Fruit fly (Drosophila melanogaster) whole organism, embryonic: Measurements from ENCODE around the gene Cont.

ENCODE experiments used
- Abd-B ChIP-seq: fragments of 200-800 bp; sonication (Bioruptor generic); optimal IDR thresholded peaks from 2 replicates; lab custom pipeline; 2018; ENCODE audit warnings: missing biosample characterization, mild to moderate bottlenecking, missing genetic modification characterization, moderate library complexity
- Adf1 ChIP-seq: fragments of 200-800 bp; sonication (Bioruptor generic); IDR thresholded peaks from 2 replicates; pipeline ENCODE4 v1.3.6; 2022; ENCODE audit warnings: missing biosample characterization, missing genetic modification characterization
- BEAF-32 ChIP-seq: fragments of 200-800 bp; sonication (Bioruptor generic); optimal IDR thresholded peaks from 3 replicates; lab custom pipeline; 2017; ENCODE audit warnings: missing biosample characterization, missing genetic modification characterization, mild to moderate bottlenecking, moderate library complexity, missing genetic modification reagents
- BtbVII ChIP-seq: fragments of 200-800 bp; sonication (Bioruptor generic); optimal IDR thresholded peaks from 3 replicates; lab custom pipeline; 2017; ENCODE audit warnings: missing biosample characterization, mild to moderate bottlenecking, missing genetic modification characterization
- CG10959 ChIP-seq: fragments of 200-800 bp; sonication (Bioruptor generic); IDR thresholded peaks from 2 replicates; pipeline ENCODE4 v1.3.6; 2022; ENCODE audit warnings: missing biosample characterization, missing genetic modification characterization
- CG11398 ChIP-seq: fragments of 200-800 bp; sonication (Bioruptor generic); optimal IDR thresholded peaks from 2 replicates; lab custom pipeline; 2016; ENCODE audit warnings: missing biosample characterization, missing genetic modification characterization
- CG13287 ChIP-seq: fragments of 200-800 bp; sonication (Bioruptor generic); IDR thresholded peaks from 2 replicates; pipeline ENCODE4 v1.3.6; 2022; ENCODE audit warnings: missing biosample characterization, missing genetic modification characterization; ENCODE audit not compliant: partially characterized antibody
- CG13624 ChIP-seq: fragments of 200-800 bp; sonication (Bioruptor generic); optimal IDR thresholded peaks from 2 replicates; lab custom pipeline; 2016; ENCODE audit warnings: missing biosample characterization, missing genetic modification characterization
- CG15011 ChIP-seq: fragments of 200-800 bp; sonication (Bioruptor generic); optimal IDR thresholded peaks from 3 replicates; lab custom pipeline; 2018; ENCODE audit warnings: missing biosample characterization, mild to moderate bottlenecking, missing genetic modification characterization
- CG15479 ChIP-seq: fragments of 200-800 bp; sonication (Bioruptor generic); optimal IDR thresholded peaks from 3 replicates; lab custom pipeline; 2019; ENCODE audit warnings: missing biosample characterization, mild to moderate bottlenecking, missing genetic modification characterization, moderate library complexity
- CG16813 ChIP-seq: fragments of 200-800 bp; sonication (Bioruptor generic); IDR thresholded peaks from 3 replicates; pipeline ENCODE4 v1.3.6; 2022; ENCODE audit warnings: missing biosample characterization, missing genetic modification characterization; ENCODE audit not compliant: partially characterized antibody
- CG16863 ChIP-seq: fragments of 200-800 bp; sonication (Bioruptor generic); optimal IDR thresholded peaks from 3 replicates; lab custom pipeline; 2016; ENCODE audit warnings: missing biosample characterization, missing genetic modification characterization
- CG2199 ChIP-seq: fragments of 200-800 bp; sonication (Bioruptor generic); IDR thresholded peaks from 3 replicates; pipeline ENCODE4 v1.3.6; 2022; ENCODE audit warnings: missing biosample characterization, missing genetic modification characterization
- CG2889 ChIP-seq: fragments of 200-800 bp; sonication (Bioruptor generic); IDR thresholded peaks from 3 replicates; pipeline ENCODE4 v1.3.6; 2022; ENCODE audit warnings: missing biosample characterization, missing genetic modification characterization
- CG32767 ChIP-seq: fragments of 200-800 bp; sonication (Bioruptor generic); IDR thresholded peaks from 2 replicates; pipeline ENCODE4 v1.3.6; 2022; ENCODE audit warnings: missing biosample characterization, missing genetic modification characterization
- CG34422 ChIP-seq: fragments of 200-800 bp; sonication (Bioruptor generic); IDR thresholded peaks from 3 replicates; pipeline ENCODE4 v1.3.6; 2022; ENCODE audit warnings: missing biosample characterization, missing genetic modification characterization
- CG4617 ChIP-seq: fragments of 200-800 bp; sonication (Bioruptor generic); optimal IDR thresholded peaks from 3 replicates; lab custom pipeline; 2016; ENCODE audit warnings: missing biosample characterization, missing genetic modification characterization, borderline replicate concordance
- CG8089 ChIP-seq: fragments of 200-800 bp; sonication (Bioruptor generic); optimal IDR thresholded peaks from 3 replicates; lab custom pipeline; 2016; ENCODE audit warnings: missing biosample characterization, missing genetic modification characterization
- CHES-1-like ChIP-seq: fragments of 200-800 bp; sonication (Bioruptor generic); optimal IDR thresholded peaks from 2 replicates; lab custom pipeline; 2016; ENCODE audit warnings: missing biosample characterization, missing genetic modification characterization
- D ChIP-seq, 2 experiments: fragments of 200-800 bp in 1 of 2; fragments of >200 bp in 1 of 2; sonication (Bioruptor generic) in 1 of 2; optimal IDR thresholded peaks; 2 replicates in 1 of 2; 3 replicates in 1 of 2; lab custom pipeline; 2017; ENCODE audit warnings: mild to moderate bottlenecking in 1 of 2, missing biosample characterization in 1 of 2, missing genetic modification characterization in 1 of 2, missing genetic modification reagents in 1 of 2
- ERR ChIP-seq: fragments of 200-800 bp; sonication (Bioruptor generic); optimal IDR thresholded peaks from 2 replicates; lab custom pipeline; 2016; ENCODE audit warnings: missing biosample characterization, missing genetic modification characterization
- Eip74EF ChIP-seq, 2 experiments: fragments of 200-800 bp in 1 of 2; fragments of >200 bp in 1 of 2; sonication (Bioruptor generic) in 1 of 2; optimal IDR thresholded peaks; 2 replicates each; lab custom pipeline; 2017 to 2019; ENCODE audit warnings: missing biosample characterization in 2 of 2, missing genetic modification characterization in 2 of 2, mild to moderate bottlenecking in 1 of 2, moderate library complexity in 1 of 2
- GATAe ChIP-seq: fragments of 200-800 bp; sonication (Bioruptor generic); conservative IDR thresholded peaks from 2 replicates; pipeline ENCODE4 v1.3.6; 2022; ENCODE audit warnings: missing biosample characterization, missing genetic modification characterization
- Hr3 ChIP-seq: fragments of 200-800 bp; sonication (Bioruptor generic); optimal IDR thresholded peaks from 3 replicates; lab custom pipeline; 2016; ENCODE audit warnings: missing biosample characterization, missing genetic modification characterization
- Neu2 ChIP-seq: fragments of 200-800 bp; sonication (Bioruptor generic); optimal IDR thresholded peaks from 3 replicates; lab custom pipeline; 2016; ENCODE audit warnings: missing biosample characterization, missing genetic modification characterization, borderline replicate concordance
- Nf-YC ChIP-seq: fragments of 200-800 bp; optimal IDR thresholded peaks from 3 replicates; lab custom pipeline; 2019; ENCODE audit warnings: missing biosample characterization, mild to moderate bottlenecking, missing genetic modification characterization, moderate library complexity
- NfI ChIP-seq: fragments of 200-800 bp; sonication (Bioruptor generic); optimal IDR thresholded peaks from 3 replicates; lab custom pipeline; 2018; ENCODE audit warnings: missing biosample characterization, mild to moderate bottlenecking, missing genetic modification characterization, moderate library complexity
- Ptx1 ChIP-seq: fragments of 200-800 bp; sonication (Bioruptor generic); IDR thresholded peaks from 2 replicates; pipeline ENCODE4 v1.3.6; 2022; ENCODE audit warnings: missing biosample characterization, missing genetic modification characterization
- Rx ChIP-seq: fragments of 200-800 bp; sonication (Bioruptor generic); IDR thresholded peaks from 2 replicates; pipeline ENCODE4 v1.3.6; 2022; ENCODE audit warnings: missing biosample characterization, missing genetic modification characterization
- Sry-δ ChIP-seq: fragments of 200-800 bp; sonication (Bioruptor generic); optimal IDR thresholded peaks from 2 replicates; lab custom pipeline; 2016; ENCODE audit warnings: missing biosample characterization, missing genetic modification characterization
- Trl ChIP-seq, 3 experiments: fragments of >200 bp in 2 of 3; fragments of 200-800 bp in 1 of 3; sonication (Bioruptor generic) in 1 of 3; optimal IDR thresholded peaks; 2 replicates in 1 of 3; 3 replicates in 2 of 3; lab custom pipeline; 2016 to 2017; ENCODE audit warnings: missing biosample characterization in 1 of 3, missing genetic modification characterization in 1 of 3
- ap ChIP-seq: fragments of 200-800 bp; sonication (Bioruptor generic); IDR thresholded peaks from 2 replicates; pipeline ENCODE4 v1.3.6; 2022; ENCODE audit warnings: missing biosample characterization, missing genetic modification characterization
- az2 ChIP-seq: fragments of 200-800 bp; sonication (Bioruptor generic); optimal IDR thresholded peaks from 3 replicates; lab custom pipeline; 2016; ENCODE audit warnings: missing biosample characterization, missing genetic modification characterization
- bbx ChIP-seq: fragments of 200-800 bp; sonication (Bioruptor generic); IDR thresholded peaks from 2 replicates; pipeline ENCODE4 v1.3.6; 2022; ENCODE audit warnings: missing biosample characterization, missing genetic modification characterization; ENCODE audit not compliant: partially characterized antibody
- chinmo ChIP-seq: fragments of 200-800 bp; sonication (Bioruptor generic); IDR thresholded peaks from 4 replicates; pipeline ENCODE4 v1.3.6; 2022; ENCODE audit warnings: missing biosample characterization, missing genetic modification characterization; ENCODE audit not compliant: partially characterized antibody
- chn ChIP-seq: fragments of 200-800 bp; sonication (Bioruptor generic); optimal IDR thresholded peaks from 2 replicates; lab custom pipeline; 2016; ENCODE audit warnings: missing biosample characterization, missing genetic modification characterization
- fru ChIP-seq: fragments of >200 bp; optimal IDR thresholded peaks from 2 replicates; lab custom pipeline; 2017
- gsb-n ChIP-seq: fragments of 200-800 bp; sonication (Bioruptor generic); optimal IDR thresholded peaks from 3 replicates; lab custom pipeline; 2018; ENCODE audit warnings: missing biosample characterization, mild to moderate bottlenecking, missing genetic modification characterization
- h ChIP-seq: fragments of >200 bp; optimal IDR thresholded peaks from 2 replicates; lab custom pipeline; 2017
- hb ChIP-seq: fragments of 200-800 bp; sonication (Bioruptor generic); IDR thresholded peaks from 3 replicates; pipeline ENCODE4 v1.3.6; 2022; ENCODE audit warnings: missing biosample characterization, missing genetic modification characterization; ENCODE audit not compliant: partially characterized antibody
- hkb ChIP-seq, 2 experiments: fragments of 200-800 bp in 1 of 2; fragments of >200 bp in 1 of 2; sonication (Bioruptor generic) in 1 of 2; IDR thresholded peaks in 1 of 2; optimal IDR thresholded peaks in 1 of 2; 2 replicates each; pipeline versions ENCODE4 v1.3.6 to Lab custom; 2017 to 2022; ENCODE audit warnings: missing biosample characterization in 1 of 2, missing genetic modification characterization in 1 of 2
- nom ChIP-seq: fragments of 200-800 bp; sonication (Bioruptor generic); optimal IDR thresholded peaks from 2 replicates; lab custom pipeline; 2017; ENCODE audit warnings: missing biosample characterization, missing genetic modification characterization, mild to moderate bottlenecking, moderate library complexity, missing genetic modification reagents
- onecut ChIP-seq: fragments of 200-800 bp; sonication (Bioruptor generic); IDR thresholded peaks from 2 replicates; pipeline ENCODE4 v1.3.6; 2022; ENCODE audit warnings: missing biosample characterization, missing genetic modification characterization
- p53 ChIP-seq: fragments of 200-800 bp; sonication (Bioruptor generic); optimal IDR thresholded peaks from 2 replicates; lab custom pipeline; 2016; ENCODE audit warnings: missing biosample characterization, missing genetic modification characterization
- psq ChIP-seq: fragments of 200-800 bp; sonication (Bioruptor generic); optimal IDR thresholded peaks from 2 replicates; lab custom pipeline; 2017; ENCODE audit warnings: missing biosample characterization, missing genetic modification characterization
- ranshi ChIP-seq: fragments of 200-800 bp; sonication (Bioruptor generic); IDR thresholded peaks from 2 replicates; pipeline ENCODE4 v1.3.6; 2022; ENCODE audit warnings: missing biosample characterization, missing genetic modification characterization
- row ChIP-seq: fragments of 200-800 bp; sonication (Bioruptor generic); IDR thresholded peaks from 3 replicates; pipeline ENCODE4 v1.3.6; 2022; ENCODE audit warnings: missing biosample characterization, missing genetic modification characterization
- shn ChIP-seq: fragments of 200-800 bp; sonication (Bioruptor generic); optimal IDR thresholded peaks from 3 replicates; lab custom pipeline; 2016; ENCODE audit warnings: missing biosample characterization, missing genetic modification characterization
- slou ChIP-seq: fragments of 200-800 bp; sonication (Bioruptor generic); optimal IDR thresholded peaks from 3 replicates; lab custom pipeline; 2016; ENCODE audit warnings: missing biosample characterization, missing genetic modification characterization
- z ChIP-seq: fragments of 200-800 bp; sonication (Bioruptor generic); IDR thresholded peaks from 3 replicates; pipeline ENCODE4 v1.3.6; 2022; ENCODE audit warnings: missing biosample characterization, missing genetic modification characterization

Gene Cont

DNA sequence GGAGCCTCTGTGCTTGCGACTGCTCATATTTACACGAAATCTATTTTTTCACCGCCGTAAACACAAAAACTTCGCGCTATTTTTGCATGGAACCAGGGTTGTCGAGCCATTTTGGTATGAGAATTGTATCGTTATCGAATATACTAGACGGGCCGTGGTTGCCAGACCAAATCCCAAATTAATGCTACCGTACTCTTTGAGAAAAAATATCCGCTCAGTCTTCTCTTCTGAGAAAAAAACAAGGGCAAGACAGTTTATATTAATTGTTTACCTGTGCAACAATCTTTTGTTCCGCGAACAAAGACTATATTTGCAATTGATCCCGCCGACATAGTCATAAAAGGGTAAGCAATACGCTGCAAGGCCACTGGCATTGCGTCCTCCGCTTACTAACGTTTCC is 43.5 kb upstream of the Cont start, which contains the start of the genes Skp2 and CG1103 (continued):
- no peak for TF ChIP-seq CHES-1-like (GFP tag; lab: Kevin White, UChicago)
- TF ChIP-seq CG11398: no peak
- TF ChIP-seq CG16813 (GFP tag; lab: Robert Waterston, UW): peak; percentile 44; the same call in 1 of the 3 replicates
- peak; percentile 36 for TF ChIP-seq Nf-YC
- no peak for TF ChIP-seq Ptx1 (GFP tag; lab: Robert Waterston, UW)
- TF ChIP-seq hb (GFP tag; lab: Robert Waterston, UW): no peak
- TF ChIP-seq bbx (GFP tag; lab: Robert Waterston, UW): peak; percentile 27; the same call in 1 of the 2 replicates
- TF ChIP-seq onecut (GFP tag; lab: Robert Waterston, UW): no peak
- TF ChIP-seq Trl (optimal IDR thresholded peaks at IDR 0.05; lab: Kevin White, UChicago): peak in 1 of 2 experiments; percentile 38
- TF ChIP-seq Trl (GFP tag; optimal IDR thresholded peaks at IDR 0.05; lab: Kevin White, UChicago): no peak
- peak; percentile 52 for TF ChIP-seq Sry-δ (GFP tag; lab: Kevin White, UChicago)
- TF ChIP-seq hkb (optimal IDR thresholded peaks at IDR 0.05; lab: Kevin White, UChicago): peak; percentile 49
- TF ChIP-seq hkb (GFP tag; IDR thresholded peaks at IDR 0.05; lab: Robert Waterston, UW): no peak; the same call in 1 of the 2 replicates
- TF ChIP-seq CG34422 (GFP tag; lab: Robert Waterston, UW): no peak
- TF ChIP-seq CG13624 (GFP tag; lab: Kevin White, UChicago): peak; percentile 9
- no peak for TF ChIP-seq CG32767 (GFP tag; lab: Robert Waterston, UW)
- peak; percentile 51 for TF ChIP-seq BEAF-32 (GFP tag; lab: Kevin White, UChicago)
- TF ChIP-seq CG16863 (GFP tag; lab: Kevin White, UChicago): no peak
- no peak for TF ChIP-seq z (GFP tag; lab: Robert Waterston, UW)
- no peak for TF ChIP-seq Adf1 (GFP tag; lab: Robert Waterston, UW)
- TF ChIP-seq CG4617 (GFP tag; lab: Kevin White, UChicago): peak; percentile 72
- no peak; the same call in 2 of the 3 replicates for TF ChIP-seq CG2199 (GFP tag; lab: Robert Waterston, UW)
- TF ChIP-seq CG15479 (GFP tag; lab: Kevin White, UChicago): no peak
- no peak for TF ChIP-seq CG15011
- no peak for TF ChIP-seq CG2889 (GFP tag; lab: Robert Waterston, UW)
- TF ChIP-seq chinmo (GFP tag; lab: Robert Waterston, UW): no peak
- no peak for TF ChIP-seq psq (GFP tag; lab: Kevin White, UChicago)
- TF ChIP-seq CG8089 (GFP tag; lab: Kevin White, UChicago): no peak
- TF ChIP-seq h (lab: Kevin White, UChicago): no peak
- TF ChIP-seq p53 (GFP tag; lab: Kevin White, UChicago): peak; percentile 16
- TF ChIP-seq fru (lab: Kevin White, UChicago): no peak
- no peak for TF ChIP-seq Abd-B (GFP tag; lab: Kevin White, UChicago)
- TF ChIP-seq gsb-n (tag; lab: Kevin White, UChicago): no peak
- TF ChIP-seq az2 (GFP tag; lab: Kevin White, UChicago): no peak
- peak; percentile 51; the same call in 1 of the 3 replicates for TF ChIP-seq row (GFP tag; lab: Robert Waterston, UW)
- no peak for TF ChIP-seq NfI (GFP tag; lab: Kevin White, UChicago)
- TF ChIP-seq CG13287: peak; percentile 68
- no peak for TF ChIP-seq chn (GFP tag; lab: Kevin White, UChicago)
- TF ChIP-seq shn (GFP tag; lab: Kevin White, UChicago): no peak
- TF ChIP-seq nom (GFP tag; lab: Kevin White, UChicago): no peak
- TF ChIP-seq Hr3 (GFP tag; lab: Kevin White, UChicago): peak; percentile 29
- no peak for TF ChIP-seq ERR
- no peak for TF ChIP-seq Eip74EF (GFP tag; optimal IDR thresholded peaks at IDR 0.05; lab: Kevin White, UChicago)
- no peak for TF ChIP-seq BtbVII (GFP tag; lab: Kevin White, UChicago)
- no peak for TF ChIP-seq slou (GFP tag; lab: Kevin White, UChicago)
- TF ChIP-seq D (optimal IDR thresholded peaks at IDR 0.05; lab: Kevin White, UChicago): peak; percentile 65
- no peak for TF ChIP-seq D (GFP tag; optimal IDR thresholded peaks at IDR 0.05; lab: Kevin White, UChicago)
- TF ChIP-seq ranshi: no peak
- no peak for TF ChIP-seq CG10959 (GFP tag; lab: Robert Waterston, UW)
- no peak for TF ChIP-seq ap
- no peak for TF ChIP-seq Rx
- no peak for TF ChIP-seq GATAe
- no peak for TF ChIP-seq Neu2 (GFP tag; lab: Kevin White, UChicago)
